Worm (Caenorhabditis elegans) whole organism, midembryonic: ENCODE data around the gene K08F9.4.
"Not testable (repeated sequence)": the region's sequence is repeated elsewhere in the genome, so short reads cannot be mapped to it uniquely, and the experiment has no call there.

Experiments used
- T22C8.4 ChIP-seq: fragments of 200-800 bp; sonication (Bioruptor generic); IDR thresholded peaks from 2 replicates; pipeline ENCODE4 v1.3.6; 2022; ENCODE audit warnings: missing genetic modification characterization, missing compliant biosample characterization
- cog-1 ChIP-seq: sonication (generic microtip); optimal IDR thresholded peaks from 2 replicates; lab custom pipeline; 2016; ENCODE audit warnings: missing genetic modification characterization, missing compliant biosample characterization
- flt-1 ChIP-seq: fragments of 200-800 bp; sonication (Bioruptor generic); IDR thresholded peaks from 2 replicates; pipeline ENCODE4 v1.3.6; 2022; ENCODE audit warnings: missing genetic modification characterization, missing compliant biosample characterization
- klf-2 ChIP-seq: fragments of 200-800 bp; sonication (Bioruptor generic); conservative IDR thresholded peaks from 2 replicates; pipeline ENCODE4 v1.3.6; 2022; ENCODE audit warnings: missing genetic modification reagents, missing genetic modification characterization, missing compliant biosample characterization
- med-1 ChIP-seq: sonication (generic microtip); optimal IDR thresholded peaks from 2 replicates; lab custom pipeline; 2017; ENCODE audit warnings: missing genetic modification characterization, mild to moderate bottlenecking, missing compliant biosample characterization, antibody characterized with exemption, missing genetic modification reagents; ENCODE audit not compliant: insufficient read depth
- ref-1 ChIP-seq: fragments of 200-800 bp; sonication (Bioruptor generic); conservative IDR thresholded peaks from 2 replicates; pipeline ENCODE4 v1.3.6; 2022; ENCODE audit warnings: missing genetic modification reagents, missing genetic modification characterization, missing compliant biosample characterization
- tab-1 ChIP-seq: fragments of 200-800 bp; sonication (Bioruptor generic); IDR thresholded peaks from 2 replicates; pipeline ENCODE4 v1.3.6; 2022; ENCODE audit warnings: missing genetic modification characterization, missing compliant biosample characterization
- ztf-23 ChIP-seq: fragments of 200-800 bp; sonication (Bioruptor generic); IDR thresholded peaks from 2 replicates; pipeline ENCODE4 v1.3.6; 2022; ENCODE audit warnings: missing genetic modification reagents, missing genetic modification characterization, missing compliant biosample characterization
- ztf-29 ChIP-seq: fragments of 200-800 bp; sonication (Bioruptor generic); IDR thresholded peaks from 2 replicates; pipeline ENCODE4 v1.3.6; 2022; ENCODE audit warnings: missing genetic modification reagents, missing genetic modification characterization, missing compliant biosample characterization

K08F9.4 gene

ce11 chrV:15125162-15125561 lies 18.7 kb upstream of the K08F9.4 start, which contains the start of gene ugt-30:
Gene ugt-30 (minus strand): TSS chrV:15125262.
- not testable (repeated sequence) for TF ChIP-seq ztf-29 (GFP tag; lab: Robert Waterston, UW); med-1 (GFP tag; lab: Kevin White, UChicago); ztf-23 (GFP tag; lab: Robert Waterston, UW)

- TF ChIP-seq flt-1 (GFP tag; lab: Robert Waterston, UW) (no peak), ztf-29 (GFP tag; lab: Robert Waterston, UW) (no peak), cog-1 (no peak), T22C8.4 (no peak), med-1 (GFP tag; lab: Kevin White, UChicago) (no peak), ztf-23 (GFP tag; lab: Robert Waterston, UW) (no peak), klf-2 (no peak), ref-1 (GFP tag; lab: Robert Waterston, UW) (no peak), tab-1 (GFP tag; lab: Robert Waterston, UW) (no peak)
Measured at ce11 chrV:15127413-15127812, 16.4 kb upstream of the K08F9.4 start, which contains the start of gene srj-27. Gene srj-27 (minus strand): TSS chrV:15127513.

- no peak for TF ChIP-seq ref-1 (GFP tag; lab: Robert Waterston, UW)
- no peak for TF ChIP-seq med-1 (GFP tag; lab: Kevin White, UChicago)
- TF ChIP-seq cog-1, result no peak
- no peak for TF ChIP-seq ztf-23 (GFP tag; lab: Robert Waterston, UW)
- TF ChIP-seq T22C8.4, result no peak
- no peak for TF ChIP-seq ztf-29 (GFP tag; lab: Robert Waterston, UW)
- no peak for TF ChIP-seq tab-1 (GFP tag; lab: Robert Waterston, UW)
Measured at ce11 chrV:15127955-15128354, 15.9 kb upstream of the K08F9.4 start, which contains the start of gene srr-7. Gene srr-7 (plus strand): TSS chrV:15128255.

- TF ChIP-seq tab-1 (GFP tag; lab: Robert Waterston, UW) (no peak), klf-2 (no peak), T22C8.4 (no peak), cog-1 (no peak), ztf-23 (GFP tag; lab: Robert Waterston, UW) (no peak), ztf-29 (GFP tag; lab: Robert Waterston, UW) (no peak), flt-1 (GFP tag; lab: Robert Waterston, UW) (no peak), med-1 (GFP tag; lab: Kevin White, UChicago) (no peak), ref-1 (GFP tag; lab: Robert Waterston, UW) (no peak)
Measured at ce11 chrV:15132423-15132822, 11.4 kb upstream of the K08F9.4 start, which contains the start of gene str-171. Gene str-171 (minus strand): TSS chrV:15132523.

- TF ChIP-seq ztf-23 (GFP tag; lab: Robert Waterston, UW) (no peak), ref-1 (GFP tag; lab: Robert Waterston, UW) (no peak), klf-2 (no peak), tab-1 (GFP tag; lab: Robert Waterston, UW) (no peak), ztf-29 (GFP tag; lab: Robert Waterston, UW) (no peak), T22C8.4 (no peak), cog-1 (no peak), med-1 (GFP tag; lab: Kevin White, UChicago) (no peak), flt-1 (GFP tag; lab: Robert Waterston, UW) (no peak)
Measured at ce11 chrV:15133812-15134211, 10.0 kb upstream of the K08F9.4 start.

ce11 chrV:15136772-15137171 lies 7.0 kb upstream of the K08F9.4 start, which contains the start of gene aipl-1:
Gene aipl-1 (minus strand): TSS chrV:15136801.
- TF ChIP-seq ztf-29 (GFP tag; lab: Robert Waterston, UW) (no peak), cog-1 (peak; percentile 1), ztf-23 (GFP tag; lab: Robert Waterston, UW) (0 out of 2 replicates have a peak, but pooled peaks have one; percentile 37)

- TF ChIP-seq T22C8.4, result no peak
- no peak for TF ChIP-seq tab-1 (GFP tag; lab: Robert Waterston, UW)
- TF ChIP-seq cog-1, result no peak
- no peak for TF ChIP-seq med-1 (GFP tag; lab: Kevin White, UChicago)
- TF ChIP-seq flt-1 (GFP tag; lab: Robert Waterston, UW), result no peak
- no peak for TF ChIP-seq ztf-29 (GFP tag; lab: Robert Waterston, UW)
Measured at ce11 chrV:15139811-15140210, 4.0 kb upstream of the K08F9.4 start.

- TF ChIP-seq ref-1 (GFP tag; lab: Robert Waterston, UW) (no peak), T22C8.4 (no peak), ztf-23 (GFP tag; lab: Robert Waterston, UW) (no peak), cog-1 (no peak), klf-2 (no peak), flt-1 (GFP tag; lab: Robert Waterston, UW) (no peak), med-1 (GFP tag; lab: Kevin White, UChicago) (no peak), tab-1 (GFP tag; lab: Robert Waterston, UW) (no peak)
Measured at ce11 chrV:15140247-15140646, 3.6 kb upstream of the K08F9.4 start, which contains the start of gene K08F9.3. Gene K08F9.3 (plus strand): TSS chrV:15140547.

- TF ChIP-seq ref-1 (GFP tag; lab: Robert Waterston, UW), result no peak
- no peak for TF ChIP-seq tab-1 (GFP tag; lab: Robert Waterston, UW)
- TF ChIP-seq cog-1, result no peak
- no peak for TF ChIP-seq med-1 (GFP tag; lab: Kevin White, UChicago)
- TF ChIP-seq T22C8.4, result no peak
- TF ChIP-seq klf-2, result no peak
- no peak for TF ChIP-seq ztf-29 (GFP tag; lab: Robert Waterston, UW)
- TF ChIP-seq flt-1 (GFP tag; lab: Robert Waterston, UW), result no peak
- TF ChIP-seq ztf-23 (GFP tag; lab: Robert Waterston, UW), result no peak
Measured at ce11 chrV:15143285-15143684, 534 bp upstream of the K08F9.4 start, which contains the start of gene K08F9.1. Gene K08F9.1 (minus strand): TSS chrV:15143385.

ce11 chrV:15147776-15148175 lies 4.0 kb downstream of the K08F9.4 start, which contains the start of gene T09F5.20:
Gene T09F5.20 (minus strand): TSS chrV:15147876.
- TF ChIP-seq flt-1 (GFP tag; lab: Robert Waterston, UW) (no peak), ref-1 (GFP tag; lab: Robert Waterston, UW) (no peak), med-1 (GFP tag; lab: Kevin White, UChicago) (no peak), T22C8.4 (no peak), cog-1 (no peak), ztf-23 (GFP tag; lab: Robert Waterston, UW) (no peak), tab-1 (GFP tag; lab: Robert Waterston, UW) (no peak), ztf-29 (GFP tag; lab: Robert Waterston, UW) (no peak), klf-2 (no peak)
